Worm (Caenorhabditis elegans): ENCODE data around the gene alkb-8.

- TF ChIP-seq fos-1 (tag; optimal IDR thresholded peaks at IDR 0.05): no peak
- TF ChIP-seq mep-1 (tag; optimal IDR thresholded peaks at IDR 0.05): no peak
- no peak for TF ChIP-seq zag-1 (tag; optimal IDR thresholded peaks at IDR 0.05)
- no peak for TF ChIP-seq lin-39 (tag; optimal IDR thresholded peaks at IDR 0.05)
- TF ChIP-seq nhr-76 (tag; optimal IDR thresholded peaks at IDR 0.05): no peak
- no peak for TF ChIP-seq snpc-4 (tag; optimal IDR thresholded peaks at IDR 0.05)
- no peak for TF ChIP-seq tlp-1 (tag; optimal IDR thresholded peaks at IDR 0.05)
- peak; percentile 3 for TF ChIP-seq nhr-77 (tag; optimal IDR thresholded peaks at IDR 0.05)
- no peak for TF ChIP-seq ztf-11 (tag; optimal IDR thresholded peaks at IDR 0.05)
- TF ChIP-seq unc-130 (tag; optimal IDR thresholded peaks at IDR 0.05): no peak
These were observed 38.1 kb upstream of the alkb-8 start for ce11 chrIII:3670984-3671383.

All from whole organism, L1 larva.